Worm (Caenorhabditis elegans) whole organism, L4 larva: ENCODE data around the gene rga-3.
A peak's percentile ranks its signal among the peaks of the same experiment; 100 is the strongest.

Experiments used
- D1046.2 ChIP-seq: fragments of 200-800 bp; sonication (Bioruptor generic); IDR thresholded peaks from 2 replicates; pipeline ENCODE4 v1.3.6; 2022; ENCODE audit warnings: missing genetic modification characterization, missing compliant biosample characterization
- F26F4.8 ChIP-seq: fragments of 200-800 bp; sonication (Bioruptor generic); conservative IDR thresholded peaks from 2 replicates; pipeline ENCODE4 v1.3.6; 2022; ENCODE audit warnings: missing genetic modification characterization, missing compliant biosample characterization
- R02D3.7 ChIP-seq: fragments of 150-350 bp; sonication (generic microtip); optimal IDR thresholded peaks from 3 replicates; lab custom pipeline; 2014; ENCODE audit warnings: missing biosample characterization, missing genetic modification characterization
- T20F7.1 ChIP-seq: fragments of 200-800 bp; sonication (Bioruptor generic); optimal IDR thresholded peaks from 2 replicates; lab custom pipeline; 2018; ENCODE audit warnings: mild to moderate bottlenecking, missing genetic modification characterization, missing compliant biosample characterization
- Y5F2A.4 ChIP-seq: fragments of 200-800 bp; sonication (Bioruptor generic); optimal IDR thresholded peaks from 2 replicates; lab custom pipeline; 2018; ENCODE audit warnings: mild to moderate bottlenecking, missing genetic modification characterization, missing compliant biosample characterization
- ZK337.2 ChIP-seq: fragments of 200-800 bp; sonication (Bioruptor generic); IDR thresholded peaks from 2 replicates; pipeline ENCODE4 v1.3.6; 2022; ENCODE audit warnings: missing genetic modification reagents, missing genetic modification characterization, missing compliant biosample characterization
- ZK546.5 ChIP-seq, 2 experiments: sonication (generic microtip); optimal IDR thresholded peaks; 2 replicates each; lab custom pipeline; 2017; ENCODE audit warnings: missing biosample characterization in 2 of 2, missing genetic modification characterization in 2 of 2
- aha-1 ChIP-seq: fragments of 150-350 bp; peaks from one replicate; lab custom pipeline; 2014; ENCODE audit warnings: missing biosample characterization, missing genetic modification characterization
- arid-1 ChIP-seq: fragments of 200-800 bp; sonication (Bioruptor generic); conservative IDR thresholded peaks from 2 replicates; pipeline ENCODE4 v1.3.6; 2022; ENCODE audit warnings: missing genetic modification reagents, missing genetic modification characterization, missing compliant biosample characterization
- ceh-28 ChIP-seq: fragments of 150-350 bp; optimal IDR thresholded peaks from 2 replicates; lab custom pipeline; 2014; ENCODE audit warnings: missing biosample characterization, missing genetic modification reagents, missing genetic modification characterization
- ceh-44 ChIP-seq: fragments of 200-800 bp; sonication (Bioruptor generic); IDR thresholded peaks from 2 replicates; pipeline ENCODE4 v1.3.6; 2022; ENCODE audit warnings: missing genetic modification reagents, missing genetic modification characterization, missing compliant biosample characterization
- ceh-62 ChIP-seq: sonication (generic microtip); optimal IDR thresholded peaks from 2 replicates; lab custom pipeline; 2017; ENCODE audit warnings: missing biosample characterization, missing genetic modification characterization
- ces-1 ChIP-seq: fragments of 150-350 bp; sonication (generic microtip); optimal IDR thresholded peaks from 4 replicates; lab custom pipeline; 2014; ENCODE audit warnings: missing biosample characterization, missing genetic modification reagents, missing genetic modification characterization
- daf-16 ChIP-seq, 3 experiments: sonication (generic microtip); optimal IDR thresholded peaks; 2 replicates each; lab custom pipeline; 2016 to 2017; ENCODE audit warnings: missing genetic modification characterization in 3 of 3, missing genetic modification reagents in 3 of 3, mild to moderate bottlenecking in 2 of 3, missing compliant biosample characterization in 2 of 3, missing biosample characterization in 1 of 3, moderate library complexity in 1 of 3
- daf-19 ChIP-seq: fragments of 200-800 bp; sonication (Bioruptor generic); conservative IDR thresholded peaks from 2 replicates; pipeline ENCODE4 v1.3.6; 2022; ENCODE audit warnings: missing genetic modification characterization, missing compliant biosample characterization
- daf-8 ChIP-seq: fragments of 200-800 bp; sonication (Bioruptor generic); IDR thresholded peaks from 2 replicates; pipeline ENCODE4 v1.3.6; 2022; ENCODE audit warnings: missing genetic modification characterization, missing compliant biosample characterization
- dmd-8 ChIP-seq: fragments of 200-800 bp; sonication (Bioruptor generic); IDR thresholded peaks from 2 replicates; pipeline ENCODE4 v1.3.6; 2022; ENCODE audit warnings: missing genetic modification characterization, missing compliant biosample characterization
- dmd-9 ChIP-seq: fragments of 200-800 bp; sonication (Bioruptor generic); IDR thresholded peaks from 2 replicates; pipeline ENCODE4 v1.3.6; 2022; ENCODE audit warnings: missing genetic modification reagents, missing genetic modification characterization, missing compliant biosample characterization
- dpl-1 ChIP-seq: fragments of 150-350 bp; optimal IDR thresholded peaks from 2 replicates; lab custom pipeline; 2014; ENCODE audit warnings: missing biosample characterization, missing genetic modification reagents, missing genetic modification characterization
- egl-27 ChIP-seq: sonication (generic microtip); optimal IDR thresholded peaks from 3 replicates; lab custom pipeline; 2017; ENCODE audit warnings: missing biosample characterization, missing genetic modification reagents, missing genetic modification characterization
- fos-1 ChIP-seq: fragments of 150-350 bp; optimal IDR thresholded peaks from 2 replicates; lab custom pipeline; 2014; ENCODE audit warnings: missing biosample characterization, missing genetic modification characterization
- gei-8 ChIP-seq: fragments of 200-800 bp; sonication (Bioruptor generic); optimal IDR thresholded peaks from 2 replicates; lab custom pipeline; 2018; ENCODE audit warnings: mild to moderate bottlenecking, missing genetic modification characterization, missing compliant biosample characterization
- hif-1 ChIP-seq, 2 experiments: sonication (generic microtip); optimal IDR thresholded peaks; 2 replicates each; lab custom pipeline; 2016 to 2017; ENCODE audit warnings: missing compliant biosample characterization in 2 of 2, missing genetic modification characterization in 2 of 2, missing genetic modification reagents in 2 of 2, missing genotype in 2 of 2, mild to moderate bottlenecking in 1 of 2
- jun-1 ChIP-seq: fragments of 150-350 bp; optimal IDR thresholded peaks from 2 replicates; lab custom pipeline; 2014; ENCODE audit warnings: missing biosample characterization, missing genetic modification reagents, missing genetic modification characterization
- lin-38 ChIP-seq: fragments of 200-800 bp; sonication (Bioruptor generic); IDR thresholded peaks from 2 replicates; pipeline ENCODE4 v1.3.6; 2022; ENCODE audit warnings: missing genetic modification reagents, missing genetic modification characterization, missing compliant biosample characterization
- lin-39 ChIP-seq: fragments of 150-350 bp; optimal IDR thresholded peaks from 2 replicates; lab custom pipeline; 2014; ENCODE audit warnings: missing biosample characterization, missing genetic modification reagents, missing genetic modification characterization
- lir-3 ChIP-seq: sonication (generic microtip); optimal IDR thresholded peaks from 2 replicates; lab custom pipeline; 2016; ENCODE audit warnings: mild to moderate bottlenecking, missing genetic modification characterization, missing compliant biosample characterization
- lsy-2 ChIP-seq, 2 experiments: fragments of 150-350 bp in 1 of 2; sonication (generic microtip) in 1 of 2; optimal IDR thresholded peaks; 2 replicates each; lab custom pipeline; 2014 to 2017; ENCODE audit warnings: missing biosample characterization in 2 of 2, missing genetic modification characterization in 2 of 2
- madf-5 ChIP-seq, 2 experiments: fragments of 200-800 bp; sonication (Bioruptor generic); IDR thresholded peaks; 2 replicates each; pipeline ENCODE4 v1.3.6; 2022; ENCODE audit warnings: missing compliant biosample characterization in 2 of 2, missing genetic modification characterization in 2 of 2
- mes-2 ChIP-seq: sonication (generic microtip); optimal IDR thresholded peaks from 2 replicates; lab custom pipeline; 2016; ENCODE audit warnings: missing genotype, mild to moderate bottlenecking, missing genetic modification characterization, missing compliant biosample characterization; ENCODE audit not compliant: poor library complexity, severe bottlenecking
- mxl-2 ChIP-seq: fragments of 200-800 bp; sonication (Bioruptor generic); conservative IDR thresholded peaks from 2 replicates; pipeline ENCODE4 v1.3.6; 2022; ENCODE audit warnings: missing genetic modification reagents, missing genetic modification characterization, missing compliant biosample characterization
- mxl-3 ChIP-seq: fragments of 200-800 bp; sonication (Bioruptor generic); optimal IDR thresholded peaks from 2 replicates; lab custom pipeline; 2018; ENCODE audit warnings: mild to moderate bottlenecking, missing genetic modification characterization, missing compliant biosample characterization
- nhr-10 ChIP-seq: fragments of 150-350 bp; optimal IDR thresholded peaks from 2 replicates; lab custom pipeline; 2014; ENCODE audit warnings: missing biosample characterization, missing genetic modification characterization
- nhr-237 ChIP-seq: sonication (generic microtip); optimal IDR thresholded peaks from 2 replicates; lab custom pipeline; 2017; ENCODE audit warnings: missing biosample characterization, missing genetic modification characterization
- nhr-25 ChIP-seq: sonication (generic microtip); optimal IDR thresholded peaks from 2 replicates; lab custom pipeline; 2017; ENCODE audit warnings: missing genetic modification characterization, mild to moderate bottlenecking, missing compliant biosample characterization, antibody characterized with exemption, moderate library complexity, borderline replicate concordance; ENCODE audit not compliant: insufficient read depth
- nhr-42 ChIP-seq: fragments of 200-800 bp; sonication (Bioruptor generic); IDR thresholded peaks from 2 replicates; pipeline ENCODE4 v1.3.6; 2022; ENCODE audit warnings: missing genetic modification characterization, missing compliant biosample characterization
- nhr-76 ChIP-seq: fragments of 150-350 bp; optimal IDR thresholded peaks from 2 replicates; lab custom pipeline; 2014; ENCODE audit warnings: missing biosample characterization, missing genetic modification characterization
- pqm-1 ChIP-seq: sonication (generic microtip); optimal IDR thresholded peaks from 2 replicates; lab custom pipeline; 2017; ENCODE audit warnings: missing biosample characterization, missing genetic modification characterization
- saeg-2 ChIP-seq: fragments of 200-800 bp; sonication (Bioruptor generic); IDR thresholded peaks from 2 replicates; pipeline ENCODE4 v1.3.6; 2022; ENCODE audit warnings: missing genetic modification reagents, missing genetic modification characterization, missing compliant biosample characterization
- set-16 ChIP-seq: fragments of 200-800 bp; sonication (Bioruptor generic); IDR thresholded peaks from 2 replicates; pipeline ENCODE4 v1.3.6; 2022; ENCODE audit warnings: missing genetic modification reagents, missing genetic modification characterization, missing compliant biosample characterization
- skn-1 ChIP-seq: fragments of 150-350 bp; optimal IDR thresholded peaks from 2 replicates; lab custom pipeline; 2014; ENCODE audit warnings: missing biosample characterization, missing genetic modification characterization
- snpc-1.2 ChIP-seq: fragments of 200-800 bp; sonication (Bioruptor generic); IDR thresholded peaks from 2 replicates; pipeline ENCODE4 v1.3.6; 2022; ENCODE audit warnings: missing genetic modification reagents, missing genetic modification characterization, missing compliant biosample characterization
- spr-3 ChIP-seq: fragments of 200-800 bp; sonication (Bioruptor generic); optimal IDR thresholded peaks from 2 replicates; lab custom pipeline; 2018; ENCODE audit warnings: mild to moderate bottlenecking, missing genetic modification characterization, missing compliant biosample characterization
- tag-97 ChIP-seq: fragments of 200-800 bp; sonication (Bioruptor generic); IDR thresholded peaks from 2 replicates; pipeline ENCODE4 v1.3.6; 2022; ENCODE audit warnings: missing genetic modification characterization, missing compliant biosample characterization
- unc-130 ChIP-seq: sonication (generic microtip); optimal IDR thresholded peaks from 2 replicates; lab custom pipeline; 2016; ENCODE audit warnings: missing genetic modification reagents, missing genetic modification characterization, missing compliant biosample characterization
- unc-62 ChIP-seq, 3 experiments: fragments of 150-350 bp in 1 of 3; sonication (generic microtip); optimal IDR thresholded peaks in 2 of 3; peaks in 1 of 3; 1 replicate in 1 of 3; 2 replicates in 2 of 3; lab custom pipeline; 2014 to 2017; ENCODE audit warnings: missing biosample characterization in 3 of 3, missing genetic modification characterization in 3 of 3, missing genetic modification reagents in 3 of 3, missing genotype in 1 of 3
- vab-7 ChIP-seq: fragments of 200-800 bp; sonication (Bioruptor generic); IDR thresholded peaks from 2 replicates; pipeline ENCODE4 v1.3.6; 2022; ENCODE audit warnings: missing genetic modification reagents, missing genetic modification characterization, missing compliant biosample characterization
- zfp-2 ChIP-seq: sonication (generic microtip); optimal IDR thresholded peaks from 2 replicates; lab custom pipeline; 2016; ENCODE audit warnings: mild to moderate bottlenecking, missing genetic modification characterization, missing compliant biosample characterization
- zfp-3 ChIP-seq: fragments of 200-800 bp; sonication (Bioruptor generic); conservative IDR thresholded peaks from 2 replicates; pipeline ENCODE4 v1.3.6; 2022; ENCODE audit warnings: missing genetic modification reagents, missing genetic modification characterization, missing compliant biosample characterization
- zip-2 ChIP-seq: fragments of 150-350 bp; optimal IDR thresholded peaks from 2 replicates; lab custom pipeline; 2014; ENCODE audit warnings: missing biosample characterization, missing genetic modification characterization

Gene rga-3

DNA sequence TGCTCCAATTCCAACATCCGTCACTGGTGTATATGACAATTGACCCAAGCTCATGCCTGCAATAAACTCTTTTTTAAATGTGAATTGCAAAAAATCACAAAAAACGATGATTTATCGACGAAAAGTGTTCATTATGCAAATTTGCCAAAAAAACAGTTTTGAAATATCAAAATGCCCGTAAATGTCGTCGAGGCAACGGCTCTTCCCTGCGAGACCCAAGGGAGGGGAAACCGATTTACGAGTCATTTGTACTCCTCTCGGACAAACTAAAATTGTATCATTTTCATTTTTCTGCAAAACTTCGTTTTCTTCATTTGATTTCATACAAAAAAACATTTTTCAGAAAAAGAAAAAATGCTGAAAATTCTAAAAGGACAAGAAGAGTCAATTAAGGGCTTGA is 33.2 kb upstream of the rga-3 start, which contains the start of the genes hmgs-1 and F25B4.4 (continued):
- TF ChIP-seq Y5F2A.4 (GFP tag; lab: Kevin White, UChicago) = no peak
- peak; percentile 76 for TF ChIP-seq dmd-9 (GFP tag; lab: Robert Waterston, UW)
- TF ChIP-seq ZK546.5 (tag; optimal IDR thresholded peaks at IDR 0.05; lab: Kevin White, UChicago) = peak in 1 of 2 experiments; percentile 21
- no peak for TF ChIP-seq nhr-76 (tag; lab: Kevin White, UChicago)
- TF ChIP-seq ZK337.2 (GFP tag; lab: Robert Waterston, UW) = no peak
- peak; percentile 31 for TF ChIP-seq zip-2
- no peak for TF ChIP-seq set-16 (GFP tag; lab: Robert Waterston, UW)
- TF ChIP-seq lir-3 = no peak
- peak in 1 of 2 experiments; percentile 83 for TF ChIP-seq unc-62 (GFP tag; optimal IDR thresholded peaks at IDR 0.05 in 1 of 2; lab: Kevin White, UChicago)
- no peak for TF ChIP-seq unc-62 (tag; optimal IDR thresholded peaks at IDR 0.05; lab: Kevin White, UChicago)
- TF ChIP-seq tag-97 = no peak
- TF ChIP-seq ceh-28 (tag; lab: Kevin White, UChicago) = no peak
- TF ChIP-seq zfp-2 (tag; lab: Kevin White, UChicago) = peak; percentile 67
- TF ChIP-seq pqm-1 (tag; lab: Kevin White, UChicago) = no peak
- TF ChIP-seq lin-39 (tag; lab: Kevin White, UChicago) = no peak
- 0 out of 2 replicates have a peak, but pooled peaks have one; percentile 41 for TF ChIP-seq vab-7 (GFP tag; lab: Robert Waterston, UW)
- peak; percentile 64 for TF ChIP-seq jun-1 (tag; lab: Kevin White, UChicago)
- peak; percentile 99 for TF ChIP-seq R02D3.7
- TF ChIP-seq dpl-1 (GFP tag; lab: Kevin White, UChicago) = peak; percentile 85
- TF ChIP-seq spr-3 = peak; percentile 61
- no peak for TF ChIP-seq skn-1 (tag; lab: Kevin White, UChicago)
- TF ChIP-seq ceh-62 (tag; lab: Kevin White, UChicago) = no peak
- TF ChIP-seq nhr-10 (tag; lab: Kevin White, UChicago) = peak; percentile 1
- TF ChIP-seq daf-8 (GFP tag; lab: Robert Waterston, UW) = no peak
- no peak for TF ChIP-seq egl-27 (tag; lab: Kevin White, UChicago)
- TF ChIP-seq nhr-25 (tag; lab: Kevin White, UChicago) = peak; percentile 50
- TF ChIP-seq zfp-3 = peak; percentile 71; the same call in 1 of the 2 replicates
- peak; percentile 10 for TF ChIP-seq mxl-3 (GFP tag; lab: Kevin White, UChicago)
- peak; percentile 64 for TF ChIP-seq unc-130
- peak; percentile 87 for TF ChIP-seq lin-38
- no peak for TF ChIP-seq saeg-2 (GFP tag; lab: Robert Waterston, UW)
- TF ChIP-seq hif-1 (tag; optimal IDR thresholded peaks at IDR 0.05; lab: Kevin White, UChicago) = peak in 1 of 2 experiments; percentile 83
- no peak for TF ChIP-seq nhr-237
- 0 out of 2 replicates have a peak, but pooled peaks have one; percentile 27 for TF ChIP-seq ceh-44 (GFP tag; lab: Robert Waterston, UW)
- TF ChIP-seq dmd-8 = no peak
- no peak for TF ChIP-seq D1046.2 (GFP tag; lab: Robert Waterston, UW)
- no peak for TF ChIP-seq snpc-1.2 (GFP tag; lab: Robert Waterston, UW)
- peak; percentile 94 for TF ChIP-seq aha-1 (tag; lab: Kevin White, UChicago)
- no peak for TF ChIP-seq mxl-2
- peak; percentile 96 for TF ChIP-seq mes-2 (tag; lab: Kevin White, UChicago)
- TF ChIP-seq daf-19 (GFP tag; lab: Robert Waterston, UW) = no peak
- 0 out of 4 replicates have a peak, but pooled peaks of 1 of the 2 experiments have one; percentile 27 for TF ChIP-seq madf-5 (GFP tag; IDR thresholded peaks at IDR 0.05; lab: Robert Waterston, UW)
- TF ChIP-seq F26F4.8 = no peak
- TF ChIP-seq T20F7.1 (GFP tag; lab: Kevin White, UChicago) = peak; percentile 85
- TF ChIP-seq lsy-2 (tag; optimal IDR thresholded peaks at IDR 0.05; lab: Kevin White, UChicago) = peak; percentile 81 to 95
- TF ChIP-seq gei-8 (GFP tag; lab: Kevin White, UChicago) = no peak
- peak; percentile 73; the same call in 1 of the 2 replicates for TF ChIP-seq nhr-42 (GFP tag; lab: Robert Waterston, UW)
- TF ChIP-seq arid-1 (GFP tag; lab: Robert Waterston, UW) = peak; percentile 33; the same call in 1 of the 2 replicates
- no peak for TF ChIP-seq fos-1 (tag; lab: Kevin White, UChicago)
- peak; percentile 7 for TF ChIP-seq ces-1
- TF ChIP-seq daf-16 (GFP tag; optimal IDR thresholded peaks at IDR 0.05; lab: Kevin White, UChicago) = peak in 1 of 2 experiments; percentile 27
- TF ChIP-seq daf-16 (tag; optimal IDR thresholded peaks at IDR 0.05; lab: Kevin White, UChicago) = peak; percentile 33
